Fruit fly (Drosophila melanogaster) whole organism, adult: Measurements from ENCODE around the gene CG14135.

Experiments
- CG11617 ChIP-seq: fragments of 200-800 bp; sonication (Bioruptor generic); optimal IDR thresholded peaks from 2 replicates; lab custom pipeline; 2017; ENCODE audit warnings: mild to moderate bottlenecking, missing biosample characterization, missing genetic modification reagents, missing genetic modification characterization
- CG14711 ChIP-seq: fragments of 200-800 bp; sonication (Bioruptor generic); optimal IDR thresholded peaks from 2 replicates; lab custom pipeline; 2018; ENCODE audit warnings: missing biosample characterization, mild to moderate bottlenecking, missing genetic modification characterization, moderate library complexity
- CG5204 ChIP-seq: fragments of 200-800 bp; sonication (Bioruptor generic); optimal IDR thresholded peaks from 2 replicates; lab custom pipeline; 2016; ENCODE audit warnings: missing biosample characterization, missing genetic modification characterization
- CG7045 ChIP-seq: fragments of 200-800 bp; sonication (Bioruptor generic); optimal IDR thresholded peaks from 2 replicates; lab custom pipeline; 2017; ENCODE audit warnings: missing biosample characterization, mild to moderate bottlenecking, missing genetic modification characterization
- CG7101 ChIP-seq: fragments of 200-800 bp; sonication (Bioruptor generic); optimal IDR thresholded peaks from 2 replicates; lab custom pipeline; 2018; ENCODE audit warnings: missing biosample characterization, mild to moderate bottlenecking, missing genetic modification characterization, moderate library complexity
- Clk ChIP-seq: fragments of 200-800 bp; sonication (Bioruptor generic); optimal IDR thresholded peaks from 2 replicates; lab custom pipeline; 2017; ENCODE audit warnings: missing biosample characterization, missing genetic modification characterization
- Crg-1 ChIP-seq: fragments of 200-800 bp; sonication (Bioruptor generic); optimal IDR thresholded peaks from 2 replicates; lab custom pipeline; 2016; ENCODE audit warnings: missing biosample characterization, missing genetic modification characterization
- Hr96 ChIP-seq: fragments of 200-800 bp; sonication (Bioruptor generic); optimal IDR thresholded peaks from 2 replicates; lab custom pipeline; 2016; ENCODE audit warnings: missing biosample characterization, missing genetic modification characterization
- bab1 ChIP-seq: fragments of 200-800 bp; sonication (Bioruptor generic); optimal IDR thresholded peaks from 3 replicates; lab custom pipeline; 2019; ENCODE audit warnings: missing biosample characterization, mild to moderate bottlenecking, missing genetic modification characterization, moderate library complexity
- cic ChIP-seq: fragments of 200-800 bp; sonication (Bioruptor generic); optimal IDR thresholded peaks from 2 replicates; lab custom pipeline; 2017; ENCODE audit warnings: missing biosample characterization, mild to moderate bottlenecking, missing genetic modification characterization, moderate library complexity
- kay ChIP-seq: fragments of 200-800 bp; sonication (Bioruptor generic); peaks from one replicate; lab custom pipeline; 2016; ENCODE audit warnings: missing biosample characterization, missing genetic modification characterization, borderline replicate concordance
- ovo ChIP-seq: fragments of 200-800 bp; sonication (Bioruptor generic); optimal IDR thresholded peaks from 2 replicates; lab custom pipeline; 2016; ENCODE audit warnings: missing biosample characterization, missing genetic modification characterization
- tj ChIP-seq: fragments of 200-800 bp; sonication (Bioruptor generic); optimal IDR thresholded peaks from 3 replicates; lab custom pipeline; 2017; ENCODE audit warnings: missing biosample characterization, mild to moderate bottlenecking, missing genetic modification characterization, moderate library complexity
- toe ChIP-seq: fragments of 200-800 bp; sonication (Bioruptor generic); optimal IDR thresholded peaks from 2 replicates; lab custom pipeline; 2016; ENCODE audit warnings: missing biosample characterization, missing genetic modification characterization

DNA sequence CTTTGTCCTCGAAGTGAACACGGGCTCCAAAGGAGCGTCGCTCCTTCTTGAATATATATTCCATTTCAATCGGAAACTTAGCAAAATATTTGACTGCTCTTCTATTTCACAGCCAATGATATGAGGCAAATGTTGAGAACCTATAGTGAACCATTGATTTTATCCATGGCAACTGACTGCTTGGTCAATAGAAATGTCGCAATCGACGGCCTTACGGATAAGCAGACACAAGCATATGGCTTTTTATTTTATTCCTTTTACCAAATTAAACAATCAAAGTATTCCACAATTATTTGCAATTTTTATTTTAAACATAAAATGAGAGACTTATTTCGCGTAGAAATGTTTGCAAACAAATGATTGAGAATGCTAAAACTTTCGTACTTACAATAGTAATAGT lies 7.8 kb downstream of the CG14135 start, which contains the start of gene Dnai2:
- TF ChIP-seq tj (no peak), Crg-1 (GFP tag; lab: Kevin White, UChicago) (no peak), CG7045 (GFP tag; lab: Kevin White, UChicago) (no peak), kay (GFP tag; lab: Kevin White, UChicago) (no peak), toe (no peak), Clk (GFP tag; lab: Kevin White, UChicago) (no peak), CG7101 (tag; lab: Kevin White, UChicago) (no peak), Hr96 (no peak), cic (GFP tag; lab: Kevin White, UChicago) (no peak), CG11617 (no peak), CG5204 (GFP tag; lab: Kevin White, UChicago) (no peak), ovo (GFP tag; lab: Kevin White, UChicago) (no peak), bab1 (GFP tag; lab: Kevin White, UChicago) (no peak), CG14711 (no peak)
